Worm (Caenorhabditis elegans) whole organism, young adult: ENCODE results near the gene R13A5.10.

Source experiments
- B0019.2 ChIP-seq: fragments of 200-800 bp; sonication (Bioruptor generic); conservative IDR thresholded peaks from 2 replicates; pipeline ENCODE4 v1.3.6; 2022; ENCODE audit warnings: missing genetic modification reagents, missing genetic modification characterization, missing compliant biosample characterization
- B0336.3 ChIP-seq: fragments of 200-800 bp; sonication (Bioruptor generic); IDR thresholded peaks from 2 replicates; pipeline ENCODE4 v1.3.6; 2022; ENCODE audit warnings: missing genetic modification characterization, missing compliant biosample characterization
- C17E4.6 ChIP-seq: fragments of 200-800 bp; sonication (Bioruptor generic); IDR thresholded peaks from 2 replicates; pipeline ENCODE4 v1.3.6; 2022; ENCODE audit warnings: missing genetic modification reagents, missing genetic modification characterization, missing compliant biosample characterization
- D2030.7 ChIP-seq: fragments of 200-800 bp; sonication (Bioruptor generic); IDR thresholded peaks from 2 replicates; pipeline ENCODE4 v1.3.6; 2022; ENCODE audit warnings: missing genetic modification reagents, missing genetic modification characterization, missing compliant biosample characterization
- F22D6.2 ChIP-seq: sonication (generic microtip); optimal IDR thresholded peaks from 2 replicates; lab custom pipeline; 2016; ENCODE audit warnings: mild to moderate bottlenecking, missing genetic modification characterization, missing compliant biosample characterization
- F23B12.7 ChIP-seq: sonication (generic microtip); optimal IDR thresholded peaks from 2 replicates; lab custom pipeline; 2017; ENCODE audit warnings: missing genetic modification characterization, mild to moderate bottlenecking, missing compliant biosample characterization, antibody characterized with exemption, moderate library complexity; ENCODE audit not compliant: insufficient read depth
- F49E8.2 ChIP-seq: sonication (generic microtip); optimal IDR thresholded peaks from 3 replicates; lab custom pipeline; 2017; ENCODE audit warnings: missing genetic modification characterization, mild to moderate bottlenecking, missing compliant biosample characterization, antibody characterized with exemption, moderate library complexity; ENCODE audit not compliant: insufficient read depth
- F52B5.7 ChIP-seq: sonication (generic microtip); optimal IDR thresholded peaks from 2 replicates; lab custom pipeline; 2016; ENCODE audit warnings: mild to moderate bottlenecking, missing genetic modification characterization, missing compliant biosample characterization
- Y56A3A.18 ChIP-seq: fragments of 200-800 bp; sonication (Bioruptor generic); IDR thresholded peaks from 2 replicates; pipeline ENCODE4 v1.3.6; 2022; ENCODE audit warnings: missing genetic modification reagents, missing genetic modification characterization, missing compliant biosample characterization
- akir-1 ChIP-seq: fragments of 200-800 bp; sonication (Bioruptor generic); optimal IDR thresholded peaks from 2 replicates; lab custom pipeline; 2018; ENCODE audit warnings: mild to moderate bottlenecking, missing genetic modification characterization, moderate library complexity, missing compliant biosample characterization
- aptf-2 ChIP-seq: fragments of 200-800 bp; sonication (Bioruptor generic); conservative IDR thresholded peaks from 2 replicates; pipeline ENCODE4 v1.3.6; 2022; ENCODE audit warnings: missing genetic modification reagents, missing genetic modification characterization, missing compliant biosample characterization
- atf-7 ChIP-seq: sonication (generic microtip); optimal IDR thresholded peaks from 2 replicates; lab custom pipeline; 2017; ENCODE audit warnings: mild to moderate bottlenecking, missing genetic modification characterization, missing compliant biosample characterization
- attf-3 ChIP-seq: fragments of 200-800 bp; sonication (Bioruptor generic); conservative IDR thresholded peaks from 2 replicates; pipeline ENCODE4 v1.3.6; 2022; ENCODE audit warnings: missing genetic modification reagents, missing genetic modification characterization, missing compliant biosample characterization
- ceh-100 ChIP-seq: fragments of 200-800 bp; sonication (Bioruptor generic); IDR thresholded peaks from 2 replicates; pipeline ENCODE4 v1.3.6; 2022; ENCODE audit warnings: missing genetic modification reagents, missing genetic modification characterization, missing compliant biosample characterization
- ceh-27 ChIP-seq: fragments of 200-800 bp; sonication (Bioruptor generic); optimal IDR thresholded peaks from 2 replicates; lab custom pipeline; 2018; ENCODE audit warnings: mild to moderate bottlenecking, missing genetic modification characterization, moderate library complexity, missing compliant biosample characterization
- die-1 ChIP-seq: sonication (generic microtip); optimal IDR thresholded peaks from 2 replicates; lab custom pipeline; 2016; ENCODE audit warnings: missing genotype, mild to moderate bottlenecking, missing genetic modification characterization, missing compliant biosample characterization
- dox-1 ChIP-seq: fragments of 200-800 bp; sonication (Bioruptor generic); IDR thresholded peaks from 2 replicates; pipeline ENCODE4 v1.3.6; 2022; ENCODE audit warnings: missing genetic modification reagents, missing genetic modification characterization, missing compliant biosample characterization
- dpl-1 ChIP-seq: fragments of 150-350 bp; optimal IDR thresholded peaks from 2 replicates; lab custom pipeline; 2014; ENCODE audit warnings: missing biosample characterization, missing genetic modification reagents, missing genetic modification characterization
- egl-44 ChIP-seq: fragments of 200-800 bp; sonication (Bioruptor generic); IDR thresholded peaks from 2 replicates; pipeline ENCODE4 v1.3.6; 2022; ENCODE audit warnings: missing genetic modification reagents, missing genetic modification characterization, missing compliant biosample characterization
- ekl-4 ChIP-seq: fragments of 200-800 bp; sonication (Bioruptor generic); IDR thresholded peaks from 2 replicates; pipeline ENCODE4 v1.3.6; 2022; ENCODE audit warnings: missing genetic modification reagents, missing genetic modification characterization, missing compliant biosample characterization
- gei-17 ChIP-seq: fragments of 200-800 bp; sonication (Bioruptor generic); optimal IDR thresholded peaks from 2 replicates; lab custom pipeline; 2018; ENCODE audit warnings: mild to moderate bottlenecking, missing genetic modification characterization, missing compliant biosample characterization
- him-1 ChIP-seq: sonication (generic microtip); optimal IDR thresholded peaks from 2 replicates; lab custom pipeline; 2016; ENCODE audit warnings: missing genotype, missing genetic modification reagents, missing genetic modification characterization, missing compliant biosample characterization
- hrde-1 ChIP-seq: sonication (generic microtip); optimal IDR thresholded peaks from 2 replicates; lab custom pipeline; 2016; ENCODE audit warnings: missing genetic modification characterization, mild to moderate bottlenecking, missing compliant biosample characterization, moderate library complexity, missing genotype, missing genetic modification reagents, borderline replicate concordance
- let-526 ChIP-seq: fragments of 200-800 bp; sonication (Bioruptor generic); IDR thresholded peaks from 2 replicates; pipeline ENCODE4 v1.3.6; 2022; ENCODE audit warnings: missing genetic modification reagents, missing genetic modification characterization, missing compliant biosample characterization
- let-607 ChIP-seq, 2 experiments: fragments of 200-800 bp in 1 of 2; sonication (Bioruptor generic) in 1 of 2; sonication (generic microtip) in 1 of 2; optimal IDR thresholded peaks; 2 replicates each; lab custom pipeline; 2016 to 2018; ENCODE audit warnings: mild to moderate bottlenecking in 2 of 2, missing compliant biosample characterization in 2 of 2, missing genetic modification characterization in 2 of 2, moderate library complexity in 2 of 2, missing genotype in 1 of 2
- lin-26 ChIP-seq: fragments of 200-800 bp; sonication (Bioruptor generic); IDR thresholded peaks from 2 replicates; pipeline ENCODE4 v1.3.6; 2022; ENCODE audit warnings: missing genetic modification reagents, missing genetic modification characterization, missing compliant biosample characterization
- lin-40 ChIP-seq: sonication (generic microtip); optimal IDR thresholded peaks from 2 replicates; lab custom pipeline; 2016; ENCODE audit warnings: missing genetic modification characterization, mild to moderate bottlenecking, missing compliant biosample characterization, missing genotype, missing genetic modification reagents
- lin-54 ChIP-seq: fragments of 200-800 bp; sonication (Bioruptor generic); optimal IDR thresholded peaks from 2 replicates; lab custom pipeline; 2018; ENCODE audit warnings: mild to moderate bottlenecking, missing genetic modification characterization, missing compliant biosample characterization
- lsl-1 ChIP-seq: fragments of 200-800 bp; sonication (Bioruptor generic); optimal IDR thresholded peaks from 2 replicates; lab custom pipeline; 2018; ENCODE audit warnings: mild to moderate bottlenecking, missing genetic modification characterization, moderate library complexity, missing compliant biosample characterization
- madf-3 ChIP-seq: fragments of 200-800 bp; sonication (Bioruptor generic); IDR thresholded peaks from 2 replicates; pipeline ENCODE4 v1.3.6; 2022; ENCODE audit warnings: missing genetic modification reagents, missing genetic modification characterization, missing compliant biosample characterization
- madf-6 ChIP-seq: fragments of 200-800 bp; sonication (Bioruptor generic); IDR thresholded peaks from 2 replicates; pipeline ENCODE4 v1.3.6; 2022; ENCODE audit warnings: missing genetic modification reagents, missing genetic modification characterization, missing compliant biosample characterization
- nhr-80 ChIP-seq: sonication (generic microtip); optimal IDR thresholded peaks from 2 replicates; lab custom pipeline; 2016; ENCODE audit warnings: missing genetic modification characterization, missing compliant biosample characterization
- nhr-90 ChIP-seq: sonication (generic microtip); optimal IDR thresholded peaks from 2 replicates; lab custom pipeline; 2016; ENCODE audit warnings: missing genotype, mild to moderate bottlenecking, missing genetic modification characterization, missing compliant biosample characterization
- pbrm-1 ChIP-seq: fragments of 200-800 bp; sonication (Bioruptor generic); IDR thresholded peaks from 2 replicates; pipeline ENCODE4 v1.3.6; 2022; ENCODE audit warnings: missing genetic modification reagents, missing genetic modification characterization, missing compliant biosample characterization
- rcor-1 ChIP-seq: fragments of 200-800 bp; sonication (Bioruptor generic); IDR thresholded peaks from 2 replicates; pipeline ENCODE4 v1.3.6; 2022; ENCODE audit warnings: missing genetic modification reagents, missing genetic modification characterization, missing compliant biosample characterization
- snpc-3.4 ChIP-seq: sonication (generic microtip); optimal IDR thresholded peaks from 2 replicates; lab custom pipeline; 2017; ENCODE audit warnings: missing genetic modification characterization, mild to moderate bottlenecking, missing compliant biosample characterization, antibody characterized with exemption, moderate library complexity, missing genotype, missing genetic modification reagents
- snpc-4 ChIP-seq, 5 experiments: fragments of 150-350 bp in 1 of 5; sonication (generic microtip) in 4 of 5; optimal IDR thresholded peaks; 2 replicates each; lab custom pipeline; 2014 to 2018; ENCODE audit warnings: missing genetic modification characterization in 5 of 5, missing biosample characterization in 3 of 5, antibody characterized with exemption in 2 of 5, mild to moderate bottlenecking in 2 of 5, missing compliant biosample characterization in 2 of 5, missing genotype in 2 of 5, moderate library complexity in 2 of 5, missing genetic modification reagents in 1 of 5
- tbp1 ChIP-seq: fragments of 200-800 bp; sonication (Bioruptor generic); optimal IDR thresholded peaks from 2 replicates; lab custom pipeline; 2018; ENCODE audit warnings: mild to moderate bottlenecking, missing genetic modification characterization, missing compliant biosample characterization
- tbx-9 ChIP-seq: sonication (generic microtip); optimal IDR thresholded peaks from 2 replicates; lab custom pipeline; 2016; ENCODE audit warnings: borderline replicate concordance, missing genetic modification characterization, inconsistent platforms, missing compliant biosample characterization
- tlf-1 ChIP-seq: fragments of 200-800 bp; sonication (Bioruptor generic); optimal IDR thresholded peaks from 2 replicates; lab custom pipeline; 2018; ENCODE audit warnings: mild to moderate bottlenecking, missing genetic modification characterization, missing compliant biosample characterization
- unc-62 ChIP-seq: fragments of 150-350 bp; optimal IDR thresholded peaks from 2 replicates; lab custom pipeline; 2014; ENCODE audit warnings: missing biosample characterization, missing genetic modification reagents, missing genetic modification characterization
- ztf-18 ChIP-seq: sonication (generic microtip); optimal IDR thresholded peaks from 2 replicates; lab custom pipeline; 2016; ENCODE audit warnings: missing genotype, mild to moderate bottlenecking, missing genetic modification characterization, missing compliant biosample characterization

R13A5.10 gene

DNA sequence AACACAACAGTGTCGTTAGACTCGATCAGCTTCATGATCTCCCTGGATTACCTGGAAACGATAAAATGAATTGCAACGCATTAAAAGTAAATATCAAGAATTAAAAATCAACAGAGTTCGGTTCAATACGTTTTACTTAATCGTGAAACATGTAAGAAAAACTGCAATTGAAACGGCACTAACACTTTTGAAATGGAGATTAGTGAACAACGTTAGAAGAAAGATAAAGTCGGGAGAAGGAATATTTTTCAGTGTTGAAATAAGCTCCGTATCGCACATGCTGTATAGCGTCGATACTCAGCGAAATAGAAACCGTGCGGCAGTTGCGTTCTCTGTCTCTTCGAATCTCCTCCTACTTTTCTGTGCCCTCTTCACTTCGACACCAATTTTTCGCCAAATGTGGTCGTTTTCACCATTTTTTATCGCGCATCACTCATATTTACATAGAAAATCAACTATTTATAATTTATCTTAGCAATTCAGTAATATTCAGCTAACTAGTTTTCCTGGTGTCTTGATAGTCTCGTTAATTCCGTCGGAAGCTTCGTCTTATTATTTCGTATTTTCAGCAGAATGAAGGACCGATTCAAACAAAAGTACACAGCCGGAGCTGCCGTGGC lies 9.9 kb downstream of the R13A5.10 start, which contains the start of the genes rpl-9 and lpd-7 (continued):
- TF ChIP-seq nhr-80 (tag; lab: Kevin White, UChicago): peak; percentile 59
- peak; percentile 53; the same call in 1 of the 2 replicates for TF ChIP-seq dox-1
- peak; percentile 75 for TF ChIP-seq F23B12.7 (tag; lab: Kevin White, UChicago)
- TF ChIP-seq dpl-1 (GFP tag; lab: Kevin White, UChicago): peak; percentile 41
- peak; percentile 65; the same call in 1 of the 2 replicates for TF ChIP-seq attf-3 (GFP tag; lab: Robert Waterston, UW)
- TF ChIP-seq lin-54 (GFP tag; lab: Kevin White, UChicago): peak; percentile 24
- peak; percentile 42 for TF ChIP-seq lsl-1 (GFP tag; lab: Kevin White, UChicago)
- TF ChIP-seq die-1: no peak

DNA sequence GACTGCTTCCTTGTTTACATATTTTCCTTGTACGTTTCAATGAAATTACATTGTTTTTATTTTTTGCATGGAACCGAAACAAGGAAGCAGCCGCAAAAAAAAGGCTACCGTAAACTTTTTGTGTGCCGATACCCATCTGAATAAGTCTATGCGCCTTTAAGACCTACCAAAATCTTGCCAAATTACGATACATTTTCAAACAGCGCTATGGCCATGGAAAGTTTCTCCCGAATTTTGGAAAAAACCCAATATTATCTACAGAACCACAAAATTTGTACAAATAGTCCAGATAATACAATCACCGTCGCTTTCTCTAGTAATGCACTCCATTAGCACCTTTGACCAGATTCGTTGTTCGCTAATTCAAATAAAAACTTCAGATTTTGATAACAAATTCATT lies 11.1 kb downstream of the R13A5.10 start:
- TF ChIP-seq lsl-1 (GFP tag; lab: Kevin White, UChicago): peak; percentile 54
- peak; percentile 30 for TF ChIP-seq tlf-1 (GFP tag; lab: Kevin White, UChicago)
- no peak for TF ChIP-seq aptf-2 (GFP tag; lab: Robert Waterston, UW)
- TF ChIP-seq C17E4.6 (GFP tag; lab: Robert Waterston, UW): 0 out of 2 replicates have a peak, but pooled peaks have one; percentile 33
- TF ChIP-seq F22D6.2 (tag; lab: Kevin White, UChicago): no peak
- peak; percentile 50 for TF ChIP-seq F49E8.2
- TF ChIP-seq snpc-3.4: peak; percentile 13
- TF ChIP-seq die-1: peak; percentile 19
- peak; percentile 56 for TF ChIP-seq madf-6
- peak; percentile 78 for TF ChIP-seq Y56A3A.18 (GFP tag; lab: Robert Waterston, UW)
- no peak for TF ChIP-seq akir-1 (GFP tag; lab: Kevin White, UChicago)
- peak; percentile 38 for TF ChIP-seq rcor-1 (GFP tag; lab: Robert Waterston, UW)
- TF ChIP-seq tbx-9 (tag; lab: Kevin White, UChicago): no peak
- peak; percentile 76 for TF ChIP-seq hrde-1 (tag; lab: Kevin White, UChicago)
- TF ChIP-seq B0019.2 (GFP tag; lab: Robert Waterston, UW): no peak
- peak; percentile 27; the same call in 1 of the 2 replicates for TF ChIP-seq D2030.7 (GFP tag; lab: Robert Waterston, UW)
- peak; percentile 49 for TF ChIP-seq lin-54 (GFP tag; lab: Kevin White, UChicago)
- peak; percentile 76 for TF ChIP-seq B0336.3
- peak; percentile 53; the same call in 1 of the 2 replicates for TF ChIP-seq ekl-4 (GFP tag; lab: Robert Waterston, UW)
- no peak for TF ChIP-seq dpl-1 (GFP tag; lab: Kevin White, UChicago)
- peak; percentile 15 for TF ChIP-seq ztf-18
- TF ChIP-seq F23B12.7 (tag; lab: Kevin White, UChicago): no peak
- peak; percentile 51 for TF ChIP-seq him-1
- TF ChIP-seq lin-26 (GFP tag; lab: Robert Waterston, UW): no peak
- 0 out of 2 replicates have a peak, but pooled peaks have one; percentile 31 for TF ChIP-seq madf-3 (GFP tag; lab: Robert Waterston, UW)
- peak; percentile 2 for TF ChIP-seq snpc-4 (GFP tag; optimal IDR thresholded peaks at IDR 0.05; lab: Kevin White, UChicago)
- peak in 1 of 4 experiments; percentile 48 for TF ChIP-seq snpc-4 (tag; optimal IDR thresholded peaks at IDR 0.05; lab: Kevin White, UChicago)
- TF ChIP-seq egl-44 (GFP tag; lab: Robert Waterston, UW): no peak
- TF ChIP-seq ceh-100: peak; percentile 20; the same call in 1 of the 2 replicates
- TF ChIP-seq, all 124 proteins: peak for 19

DNA sequence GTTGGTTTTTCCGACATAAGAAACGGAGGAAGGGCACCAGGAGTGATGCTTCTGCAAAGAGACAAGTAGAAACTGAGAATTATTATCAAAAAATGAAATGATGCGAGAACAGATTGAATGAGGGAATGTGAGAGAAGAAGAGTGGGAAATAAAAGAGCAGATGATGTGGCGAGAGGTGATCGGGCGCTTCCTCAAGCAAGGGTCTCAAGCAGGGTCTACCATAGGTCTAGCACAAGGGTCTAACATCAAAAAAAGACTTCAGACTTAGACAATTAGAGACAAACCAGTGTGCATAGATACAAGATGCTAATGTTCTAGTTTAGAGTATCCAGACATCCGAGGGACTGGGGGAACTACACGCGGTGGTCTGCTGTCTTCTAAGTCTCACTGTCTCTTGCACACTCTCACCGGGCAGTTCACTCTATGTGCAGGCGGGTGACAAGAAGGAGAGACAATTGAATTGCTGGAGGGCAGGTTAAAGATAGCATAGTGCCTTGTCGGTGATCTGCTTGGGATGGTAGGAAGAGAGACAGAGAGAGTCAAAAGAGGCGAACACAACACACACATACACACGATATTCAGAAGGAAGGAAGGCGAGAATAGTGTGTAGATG lies 12.6 kb downstream of the R13A5.10 start, which contains the start of gene R13A5.7:
TSS of gene R13A5.7 (minus strand) at position 51 of the 613 bp plus-strand sequence.
- TF ChIP-seq let-526 (GFP tag; lab: Robert Waterston, UW) (0 out of 2 replicates have a peak, but pooled peaks have one; percentile 37), lin-40 (tag; lab: Kevin White, UChicago) (peak; percentile 69), pbrm-1 (peak; percentile 46; the same call in 1 of the 2 replicates), nhr-90 (tag; lab: Kevin White, UChicago) (peak; percentile 36), let-607 (tag; optimal IDR thresholded peaks at IDR 0.05; lab: Kevin White, UChicago) (peak in 1 of 2 experiments; percentile 26), unc-62 (GFP tag; lab: Kevin White, UChicago) (peak; percentile 10), die-1 (peak; percentile 52), gei-17 (GFP tag; lab: Kevin White, UChicago) (peak; percentile 21), tbp1 (GFP tag; lab: Kevin White, UChicago) (peak; percentile 36), ceh-27 (peak; percentile 80), tlf-1 (GFP tag; lab: Kevin White, UChicago) (peak; percentile 28), F52B5.7 (tag; lab: Kevin White, UChicago) (peak; percentile 6), atf-7 (tag; lab: Kevin White, UChicago) (no peak)
